Worm (Caenorhabditis elegans) whole organism, mixed stage, embryonic: ENCODE measurements around the gene algn-12.

ENCODE experiments used
- M03D4.4 ChIP-seq: sonication (generic microtip); optimal IDR thresholded peaks from 2 replicates; lab custom pipeline; 2017; ENCODE audit warnings: mild to moderate bottlenecking, missing genetic modification characterization, missing compliant biosample characterization
- blmp-1 ChIP-seq: fragments of 150-350 bp; optimal IDR thresholded peaks from 2 replicates; lab custom pipeline; 2014; ENCODE audit warnings: missing biosample characterization, missing genetic modification characterization
- ceh-43 ChIP-seq: fragments of 200-800 bp; sonication (Bioruptor generic); optimal IDR thresholded peaks from 2 replicates; lab custom pipeline; 2018; ENCODE audit warnings: mild to moderate bottlenecking, missing genetic modification characterization, moderate library complexity, missing compliant biosample characterization
- ceh-83 ChIP-seq: fragments of 200-800 bp; sonication (Bioruptor generic); optimal IDR thresholded peaks from 2 replicates; lab custom pipeline; 2018; ENCODE audit warnings: mild to moderate bottlenecking, missing genetic modification characterization, missing compliant biosample characterization
- ces-1 ChIP-seq: fragments of 150-350 bp; optimal IDR thresholded peaks from 2 replicates; lab custom pipeline; 2014; ENCODE audit warnings: missing biosample characterization, missing genetic modification reagents, missing genetic modification characterization
- cnd-1 ChIP-seq: fragments of 200-800 bp; sonication (Bioruptor generic); optimal IDR thresholded peaks from 2 replicates; lab custom pipeline; 2018; ENCODE audit warnings: mild to moderate bottlenecking, missing genetic modification characterization, missing compliant biosample characterization
- elt-3 ChIP-seq: fragments of 150-350 bp; optimal IDR thresholded peaks from 2 replicates; lab custom pipeline; 2014; ENCODE audit warnings: missing biosample characterization, missing genetic modification characterization
- hlh-1 ChIP-seq: fragments of 150-350 bp; optimal IDR thresholded peaks from 2 replicates; lab custom pipeline; 2014; ENCODE audit warnings: missing biosample characterization, missing genetic modification reagents, missing genetic modification characterization
- lin-13 ChIP-seq: fragments of 150-350 bp; optimal IDR thresholded peaks from 2 replicates; lab custom pipeline; 2014; ENCODE audit warnings: missing biosample characterization, missing genetic modification characterization
- lin-32 ChIP-seq: fragments of 200-800 bp; sonication (Bioruptor generic); optimal IDR thresholded peaks from 2 replicates; lab custom pipeline; 2018; ENCODE audit warnings: mild to moderate bottlenecking, missing genetic modification characterization, missing compliant biosample characterization
- lsy-2 ChIP-seq: fragments of 150-350 bp; optimal IDR thresholded peaks from 2 replicates; lab custom pipeline; 2014; ENCODE audit warnings: missing biosample characterization, missing genetic modification characterization
- mab-5 ChIP-seq: fragments of 150-350 bp; optimal IDR thresholded peaks from 2 replicates; lab custom pipeline; 2014; ENCODE audit warnings: missing biosample characterization, missing genetic modification characterization
- mep-1 ChIP-seq: fragments of 150-350 bp; optimal IDR thresholded peaks from 2 replicates; lab custom pipeline; 2017; ENCODE audit warnings: missing biosample characterization, missing genetic modification reagents, missing genetic modification characterization, inconsistent platforms
- mls-2 ChIP-seq: sonication (generic microtip); optimal IDR thresholded peaks from 2 replicates; lab custom pipeline; 2016; ENCODE audit warnings: mild to moderate bottlenecking, missing genetic modification characterization, moderate library complexity, missing compliant biosample characterization
- nhr-2 ChIP-seq: fragments of 150-350 bp; optimal IDR thresholded peaks from 2 replicates; lab custom pipeline; 2014; ENCODE audit warnings: missing biosample characterization, missing genetic modification characterization
- nhr-28 ChIP-seq: fragments of 150-350 bp; optimal IDR thresholded peaks from 2 replicates; lab custom pipeline; 2014; ENCODE audit warnings: missing biosample characterization, missing genetic modification characterization
- pha-4 ChIP-seq: fragments of 150-350 bp; optimal IDR thresholded peaks from 2 replicates; lab custom pipeline; 2018; ENCODE audit warnings: missing biosample characterization, missing genetic modification reagents, missing genetic modification characterization
- sem-2 ChIP-seq: fragments of 200-800 bp; sonication (Bioruptor generic); optimal IDR thresholded peaks from 2 replicates; lab custom pipeline; 2018; ENCODE audit warnings: mild to moderate bottlenecking, missing genetic modification characterization, missing compliant biosample characterization
- snpc-4 ChIP-seq: fragments of 150-350 bp; optimal IDR thresholded peaks from 2 replicates; lab custom pipeline; 2014; ENCODE audit warnings: missing biosample characterization, missing genetic modification characterization
- tbx-8 ChIP-seq: fragments of 200-800 bp; sonication (Bioruptor generic); optimal IDR thresholded peaks from 2 replicates; lab custom pipeline; 2018; ENCODE audit warnings: mild to moderate bottlenecking, missing genetic modification characterization, moderate library complexity, missing compliant biosample characterization
- unc-120 ChIP-seq: sonication (generic microtip); optimal IDR thresholded peaks from 2 replicates; lab custom pipeline; 2017; ENCODE audit warnings: missing genetic modification characterization, missing compliant biosample characterization; ENCODE audit not compliant: poor library complexity, severe bottlenecking
- unc-39 ChIP-seq: fragments of 150-350 bp; optimal IDR thresholded peaks from 2 replicates; lab custom pipeline; 2014; ENCODE audit warnings: missing biosample characterization, missing genetic modification characterization
- zip-8 ChIP-seq: fragments of 150-350 bp; optimal IDR thresholded peaks from 2 replicates; lab custom pipeline; 2014; ENCODE audit warnings: missing biosample characterization, missing genetic modification characterization
- ztf-11 ChIP-seq: fragments of 150-350 bp; optimal IDR thresholded peaks from 2 replicates; lab custom pipeline; 2014; ENCODE audit warnings: missing biosample characterization, missing genetic modification characterization

The algn-12 gene

DNA sequence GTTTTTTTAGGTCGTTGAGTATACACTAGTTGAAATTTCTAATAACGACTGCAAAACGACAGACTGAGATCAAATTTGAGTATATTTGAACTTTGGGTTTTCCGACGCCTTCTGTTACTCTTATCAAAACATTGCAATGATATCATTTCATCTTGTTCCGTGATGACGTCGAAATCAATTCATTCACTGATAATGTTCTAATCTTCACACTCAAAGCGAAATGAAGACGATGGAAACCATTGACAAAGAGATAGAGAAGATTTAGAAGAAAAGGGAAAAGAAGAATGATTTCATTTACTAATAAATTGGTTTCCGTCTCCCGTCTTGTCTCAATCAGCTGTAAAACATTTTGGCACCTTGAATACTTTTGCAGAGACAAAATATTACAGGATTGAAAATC is 38.3 kb downstream of the algn-12 start:
- TF ChIP-seq lin-13 (tag; lab: Kevin White, UChicago) = no peak
- TF ChIP-seq cnd-1 (tag; lab: Kevin White, UChicago) = no peak
- TF ChIP-seq elt-3 = peak; percentile 78

DNA sequence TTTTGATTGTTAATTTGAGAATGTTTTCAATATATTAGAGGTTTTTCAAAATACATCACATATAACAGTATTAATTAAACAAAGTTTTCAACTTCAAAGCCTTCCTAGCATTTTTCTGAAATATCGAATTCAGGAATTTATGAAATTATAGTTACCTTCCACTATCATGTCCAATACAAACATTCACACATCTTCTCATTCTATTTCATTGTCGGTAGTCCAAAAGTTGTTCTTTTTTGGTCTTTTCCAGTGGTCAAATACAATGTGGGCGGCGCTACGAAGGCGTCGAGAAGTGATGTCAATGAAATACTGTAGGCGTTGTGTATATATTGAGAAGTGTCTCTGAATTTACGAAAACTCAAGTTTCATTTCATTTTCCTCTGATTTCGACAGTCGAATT is 40.8 kb downstream of the algn-12 start, which contains the start of gene catp-3:
TSS of gene catp-3 (plus strand) at position 301 of the 400 bp plus-strand sequence.
- TF ChIP-seq hlh-1 (tag; lab: Kevin White, UChicago) (no peak), elt-3 (no peak), mls-2 (tag; lab: Kevin White, UChicago) (no peak), pha-4 (no peak), ztf-11 (tag; lab: Kevin White, UChicago) (no peak)

DNA sequence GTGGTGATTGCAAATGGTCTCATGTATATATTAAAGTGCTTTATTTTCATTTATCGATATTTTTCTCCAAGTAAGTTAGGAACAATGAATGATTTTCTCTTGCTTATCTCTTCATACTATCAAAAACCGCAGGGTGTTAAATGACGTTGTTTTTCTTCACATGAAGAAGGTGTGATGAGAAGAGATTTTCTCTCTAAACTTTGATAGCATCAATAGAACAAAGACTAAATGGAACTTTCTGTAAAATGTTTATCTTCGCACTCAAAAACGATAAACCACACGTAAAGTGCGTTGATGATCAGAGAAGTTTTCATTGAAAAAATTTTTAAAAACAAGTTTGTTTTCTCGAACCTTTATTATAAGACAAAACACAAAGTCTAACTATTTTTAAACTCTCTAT is 44.9 kb downstream of the algn-12 start:
- TF ChIP-seq nhr-2 (tag; lab: Kevin White, UChicago) (no peak), mep-1 (tag; lab: Kevin White, UChicago) (no peak)
- TF ChIP-seq, all 35 proteins: peak for 0

DNA sequence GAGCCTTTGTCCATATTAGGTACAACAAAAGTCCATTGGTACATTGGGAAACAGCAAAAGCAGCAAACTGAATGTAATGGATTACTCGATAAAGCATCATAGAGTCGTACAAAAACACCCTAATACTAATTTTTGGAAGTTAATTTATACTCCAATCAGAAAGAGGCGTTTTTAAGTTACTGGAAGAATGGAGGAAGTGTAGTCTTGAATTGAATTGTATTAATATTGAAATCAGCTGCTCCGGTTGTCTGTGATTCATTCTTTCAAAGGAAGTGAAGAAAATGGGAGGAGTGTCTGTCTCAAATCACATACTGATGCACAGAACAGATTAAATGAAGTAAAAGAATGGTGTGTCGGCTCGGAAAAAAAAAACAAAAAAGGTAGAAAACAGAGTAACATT is 46.7 kb downstream of the algn-12 start, which contains the start of gene str-131:
TSS of gene str-131 (minus strand) at position 101 of the 400 bp plus-strand sequence.
- TF ChIP-seq M03D4.4 (tag; lab: Kevin White, UChicago) (no peak), lin-32 (GFP tag; lab: Kevin White, UChicago) (no peak), nhr-28 (no peak), unc-120 (tag; lab: Kevin White, UChicago) (no peak), zip-8 (tag; lab: Kevin White, UChicago) (no peak), mls-2 (tag; lab: Kevin White, UChicago) (no peak), elt-3 (no peak), sem-2 (GFP tag; lab: Kevin White, UChicago) (no peak), unc-39 (tag; lab: Kevin White, UChicago) (no peak), mep-1 (tag; lab: Kevin White, UChicago) (no peak), tbx-8 (GFP tag; lab: Kevin White, UChicago) (no peak)
- TF ChIP-seq, all 35 proteins: peak for 0

DNA sequence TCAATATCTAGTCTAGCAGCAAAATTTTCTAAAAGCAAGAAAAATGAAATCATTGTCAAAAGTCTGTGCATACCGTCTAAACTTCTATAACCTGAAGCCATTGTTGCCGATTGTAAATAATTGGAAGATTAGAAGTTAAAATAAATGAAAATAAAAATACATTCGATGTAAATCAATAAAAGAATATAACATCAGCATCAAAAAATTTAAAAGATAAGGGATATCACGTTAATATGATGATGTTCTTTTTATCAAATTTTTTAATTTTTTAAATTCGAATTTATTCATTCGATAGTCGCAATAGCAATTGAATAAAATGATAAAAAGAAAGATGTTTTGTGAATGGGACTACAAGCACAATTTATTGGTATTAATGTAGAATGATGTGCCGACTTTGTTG is 50.2 kb downstream of the algn-12 start, which contains the start of gene C09H5.7:
TSS of gene C09H5.7 (minus strand) at position 101 of the 400 bp plus-strand sequence.
- TF ChIP-seq ces-1 (GFP tag; lab: Kevin White, UChicago) (no peak), ztf-11 (tag; lab: Kevin White, UChicago) (no peak), unc-120 (tag; lab: Kevin White, UChicago) (no peak), nhr-2 (tag; lab: Kevin White, UChicago) (no peak), M03D4.4 (tag; lab: Kevin White, UChicago) (no peak), pha-4 (no peak), elt-3 (no peak), blmp-1 (tag; lab: Kevin White, UChicago) (no peak), snpc-4 (no peak), ceh-43 (GFP tag; lab: Kevin White, UChicago) (no peak), lin-13 (tag; lab: Kevin White, UChicago) (no peak), mab-5 (tag; lab: Kevin White, UChicago) (no peak), lsy-2 (tag; lab: Kevin White, UChicago) (no peak), ceh-83 (GFP tag; lab: Kevin White, UChicago) (no peak), sem-2 (GFP tag; lab: Kevin White, UChicago) (no peak)
